Worm (Caenorhabditis elegans) whole organism, late embryonic: ENCODE measurements around the gene sru-16.

Source experiments
- ama-1 ChIP-seq: fragments of 150-350 bp; optimal IDR thresholded peaks from 2 replicates; lab custom pipeline; 2014
- ceh-45 ChIP-seq: fragments of 200-800 bp; sonication (Bioruptor generic); IDR thresholded peaks from 2 replicates; pipeline ENCODE4 v1.3.6; 2022; ENCODE audit warnings: missing genetic modification reagents, missing genetic modification characterization, missing compliant biosample characterization
- che-1 ChIP-seq: sonication (generic microtip); optimal IDR thresholded peaks from 2 replicates; lab custom pipeline; 2016; ENCODE audit warnings: mild to moderate bottlenecking, missing genetic modification characterization, missing compliant biosample characterization
- elt-2 ChIP-seq: sonication (generic microtip); optimal IDR thresholded peaks from 2 replicates; lab custom pipeline; 2016; ENCODE audit warnings: missing genetic modification reagents, missing genetic modification characterization, missing compliant biosample characterization
- ets-4 ChIP-seq: sonication (generic microtip); optimal IDR thresholded peaks from 2 replicates; lab custom pipeline; 2016; ENCODE audit warnings: missing genetic modification characterization, missing compliant biosample characterization
- hlh-13 ChIP-seq: fragments of 200-800 bp; sonication (Bioruptor generic); optimal IDR thresholded peaks from 2 replicates; lab custom pipeline; 2018; ENCODE audit warnings: mild to moderate bottlenecking, missing genetic modification characterization, missing compliant biosample characterization
- hlh-8 ChIP-seq: sonication (generic microtip); optimal IDR thresholded peaks from 2 replicates; lab custom pipeline; 2016; ENCODE audit warnings: missing genotype, missing genetic modification characterization, missing compliant biosample characterization
- madf-2 ChIP-seq: sonication (generic microtip); optimal IDR thresholded peaks from 2 replicates; lab custom pipeline; 2017; ENCODE audit warnings: missing genetic modification characterization, missing compliant biosample characterization
- pag-3 ChIP-seq: sonication (generic microtip); optimal IDR thresholded peaks from 2 replicates; lab custom pipeline; 2016; ENCODE audit warnings: missing compliant biosample characterization, missing genetic modification characterization, borderline replicate concordance
- pqm-1 ChIP-seq: sonication (generic microtip); optimal IDR thresholded peaks from 2 replicates; lab custom pipeline; 2016; ENCODE audit warnings: missing genetic modification characterization, missing compliant biosample characterization

ce11 chrIV:13548188-13548587 lies 30.9 kb upstream of the sru-16 start, which contains the start of gene F52G2.3:
- no peak for TF ChIP-seq ets-4
- TF ChIP-seq madf-2 (tag; lab: Kevin White, UChicago): no peak
- no peak for TF ChIP-seq hlh-13
- no peak for TF ChIP-seq che-1 (tag; lab: Kevin White, UChicago)
- TF ChIP-seq elt-2 (tag; lab: Kevin White, UChicago): no peak
- no peak for TF ChIP-seq hlh-8 (tag; lab: Kevin White, UChicago)
- no peak for TF ChIP-seq pag-3 (tag; lab: Kevin White, UChicago)
- no peak for TF ChIP-seq ama-1
- no peak for TF ChIP-seq ceh-45 (GFP tag; lab: Robert Waterston, UW)
- no peak for TF ChIP-seq pqm-1
